Worm (Caenorhabditis elegans): ENCODE results near the gene T07F8.1.

T07F8.1 gene

ce11 chrII:7122661-7123418, 25.4 kb upstream of the T07F8.1 start, which contains the start of gene F10E7.11:
F10E7.11 (minus strand) TSS chrII:7122892.
- TF ChIP-seq unc-62 (GFP tag; optimal IDR thresholded peaks at IDR 0.05), result no peak

ce11 chrII:7126457-7126856, 21.7 kb upstream of the T07F8.1 start, which contains the start of gene F10E7.1:
F10E7.1 (plus strand) TSS chrII:7126757.
- TF ChIP-seq unc-62 (GFP tag; optimal IDR thresholded peaks at IDR 0.05), result no peak

ce11 chrII:7131871-7132693, 16.1 kb upstream of the T07F8.1 start, which contains the start of the genes T07F8.4 and gld-3:
T07F8.4 (minus strand) TSS chrII:7132032.
gld-3 (plus strand) TSS chrII:7132643.
- TF ChIP-seq unc-62 (GFP tag; optimal IDR thresholded peaks at IDR 0.05), result no peak

ce11 chrII:7139064-7139463, 9.1 kb upstream of the T07F8.1 start:
- no peak for TF ChIP-seq unc-62 (GFP tag; optimal IDR thresholded peaks at IDR 0.05)

- no peak for TF ChIP-seq unc-62 (GFP tag; optimal IDR thresholded peaks at IDR 0.05)
Measured at ce11 chrII:7144307-7144706, 3.9 kb upstream of the T07F8.1 start, which contains the start of gene npr-31. npr-31 (plus strand) TSS chrII:7144607.

- no peak for TF ChIP-seq unc-62 (GFP tag; optimal IDR thresholded peaks at IDR 0.05)
Measured at ce11 chrII:7146240-7146639, 2.0 kb upstream of the T07F8.1 start.

- no peak for TF ChIP-seq unc-62 (GFP tag; optimal IDR thresholded peaks at IDR 0.05)
Measured at ce11 chrII:7147550-7147949, 649 bp upstream of the T07F8.1 start.

ce11 chrII:7151969-7152631, 3.9 kb downstream of the T07F8.1 start, which contains the start of gene fust-1:
fust-1 (plus strand) TSS chrII:7152581.
- no peak for TF ChIP-seq unc-62 (GFP tag; optimal IDR thresholded peaks at IDR 0.05)

- TF ChIP-seq unc-62 (GFP tag; optimal IDR thresholded peaks at IDR 0.05), result no peak
Measured at ce11 chrII:7154711-7155110, 6.5 kb downstream of the T07F8.1 start.

- no peak for TF ChIP-seq unc-62 (GFP tag; optimal IDR thresholded peaks at IDR 0.05)
Measured at ce11 chrII:7155392-7155791, 7.2 kb downstream of the T07F8.1 start, which contains the start of gene C27H5.2. C27H5.2 (plus strand) TSS chrII:7155581.

- no peak for TF ChIP-seq unc-62 (GFP tag; optimal IDR thresholded peaks at IDR 0.05)
Measured at ce11 chrII:7157415-7157814, 9.2 kb downstream of the T07F8.1 start.

- no peak for TF ChIP-seq unc-62 (GFP tag; optimal IDR thresholded peaks at IDR 0.05)
Measured at ce11 chrII:7161512-7161911, 13.3 kb downstream of the T07F8.1 start, which contains the start of gene C27H5.12. C27H5.12 (minus strand) TSS chrII:7161612.

ce11 chrII:7165749-7166148, 17.6 kb downstream of the T07F8.1 start, which contains the start of gene mfsd-13.2:
mfsd-13.2 (minus strand) TSS chrII:7165849.
- no peak for TF ChIP-seq unc-62 (GFP tag; optimal IDR thresholded peaks at IDR 0.05)

ce11 chrII:7166768-7167167, 18.6 kb downstream of the T07F8.1 start:
- no peak for TF ChIP-seq unc-62 (GFP tag; optimal IDR thresholded peaks at IDR 0.05)

ce11 chrII:7168712-7169111, 20.5 kb downstream of the T07F8.1 start, which contains the start of gene col-36:
col-36 (minus strand) TSS chrII:7168812.
- TF ChIP-seq unc-62 (GFP tag; optimal IDR thresholded peaks at IDR 0.05), result no peak
